Fruit fly (Drosophila melanogaster) whole organism: ENCODE data around the gene Lrr47.

ENCODE experiments used
- pan ChIP-seq: fragments of >200 bp; optimal IDR thresholded peaks from 2 replicates; lab custom pipeline; 2017
- usp ChIP-seq: fragments of >200 bp; optimal IDR thresholded peaks from 2 replicates; lab custom pipeline; 2017; ENCODE audit warnings: missing biosample characterization, missing genetic modification characterization, mixed read lengths

- no peak for TF ChIP-seq usp (GFP tag; lab: Kevin White, UChicago)
- TF ChIP-seq pan (lab: Kevin White, UChicago): no peak
Observed at dm6 chr2L:10514586-10515137, 2.5 kb upstream of the Lrr47 start.
